Worm (Caenorhabditis elegans) whole organism, L2 larva: ENCODE results near the gene F15D4.5.
A peak's percentile ranks its signal among the peaks of the same experiment; 100 is the strongest.

Source experiments
- Y55F3AM.14 ChIP-seq: fragments of 200-800 bp; sonication (Bioruptor generic); optimal IDR thresholded peaks from 2 replicates; lab custom pipeline; 2018; ENCODE audit warnings: mild to moderate bottlenecking, missing genetic modification characterization, missing compliant biosample characterization
- ZK546.5 ChIP-seq: sonication (generic microtip); optimal IDR thresholded peaks from 2 replicates; lab custom pipeline; 2017; ENCODE audit warnings: missing biosample characterization, missing genetic modification characterization
- alr-1 ChIP-seq: fragments of 150-350 bp; optimal IDR thresholded peaks from 2 replicates; lab custom pipeline; 2014; ENCODE audit warnings: missing biosample characterization, missing genetic modification characterization
- blmp-1 ChIP-seq: sonication (generic microtip); optimal IDR thresholded peaks from 2 replicates; lab custom pipeline; 2017; ENCODE audit warnings: missing genetic modification characterization, mild to moderate bottlenecking, missing compliant biosample characterization, antibody characterized with exemption, moderate library complexity; ENCODE audit not compliant: insufficient read depth
- ceh-16 ChIP-seq: fragments of 150-350 bp; optimal IDR thresholded peaks from 2 replicates; lab custom pipeline; 2014; ENCODE audit warnings: missing biosample characterization, missing genetic modification characterization
- crh-2 ChIP-seq: sonication (generic microtip); optimal IDR thresholded peaks from 2 replicates; lab custom pipeline; 2017; ENCODE audit warnings: missing biosample characterization, missing genetic modification characterization
- dmd-4 ChIP-seq: sonication (generic microtip); optimal IDR thresholded peaks from 2 replicates; lab custom pipeline; 2017; ENCODE audit warnings: missing biosample characterization, missing genetic modification characterization
- elt-1 ChIP-seq: fragments of 150-350 bp; optimal IDR thresholded peaks from 2 replicates; lab custom pipeline; 2014; ENCODE audit warnings: missing biosample characterization, missing genetic modification characterization
- elt-3 ChIP-seq: sonication (generic microtip); optimal IDR thresholded peaks from 2 replicates; lab custom pipeline; 2017; ENCODE audit warnings: missing biosample characterization, missing genetic modification characterization
- gmeb-1 ChIP-seq: fragments of 150-350 bp; optimal IDR thresholded peaks from 2 replicates; lab custom pipeline; 2014; ENCODE audit warnings: missing biosample characterization, missing genetic modification characterization
- lin-11 ChIP-seq: fragments of 150-350 bp; sonication (generic microtip); optimal IDR thresholded peaks from 2 replicates; lab custom pipeline; 2014; ENCODE audit warnings: missing biosample characterization, missing genetic modification characterization, inconsistent platforms, mixed read lengths
- lin-13 ChIP-seq: fragments of 150-350 bp; optimal IDR thresholded peaks from 2 replicates; lab custom pipeline; 2014; ENCODE audit warnings: missing biosample characterization, missing genetic modification reagents, missing genetic modification characterization
- lin-39 ChIP-seq: fragments of 150-350 bp; optimal IDR thresholded peaks from 2 replicates; lab custom pipeline; 2014; ENCODE audit warnings: missing biosample characterization, missing genetic modification reagents, missing genetic modification characterization
- lsy-2 ChIP-seq, 2 experiments: fragments of 150-350 bp in 1 of 2; sonication (generic microtip) in 1 of 2; optimal IDR thresholded peaks; 2 replicates each; lab custom pipeline; 2014 to 2017; ENCODE audit warnings: missing biosample characterization in 2 of 2, missing genetic modification characterization in 2 of 2
- mab-5 ChIP-seq: fragments of 150-350 bp; optimal IDR thresholded peaks from 2 replicates; lab custom pipeline; 2014; ENCODE audit warnings: missing biosample characterization, missing genetic modification characterization
- mbf-1 ChIP-seq: sonication (generic microtip); optimal IDR thresholded peaks from 2 replicates; lab custom pipeline; 2017; ENCODE audit warnings: missing biosample characterization, missing genetic modification characterization
- nhr-10 ChIP-seq: sonication (generic microtip); optimal IDR thresholded peaks from 2 replicates; lab custom pipeline; 2017; ENCODE audit warnings: missing biosample characterization, missing genetic modification characterization
- nhr-11 ChIP-seq: fragments of 150-350 bp; optimal IDR thresholded peaks from 2 replicates; lab custom pipeline; 2014; ENCODE audit warnings: missing biosample characterization, missing genetic modification characterization
- nhr-12 ChIP-seq: fragments of 150-350 bp; optimal IDR thresholded peaks from 2 replicates; lab custom pipeline; 2014; ENCODE audit warnings: missing biosample characterization, missing genetic modification characterization
- nhr-21 ChIP-seq: fragments of 150-350 bp; optimal IDR thresholded peaks from 2 replicates; lab custom pipeline; 2014; ENCODE audit warnings: missing biosample characterization, missing genetic modification characterization
- nhr-23 ChIP-seq: fragments of 150-350 bp; optimal IDR thresholded peaks from 2 replicates; lab custom pipeline; 2014; ENCODE audit warnings: missing biosample characterization, missing genetic modification reagents, missing genetic modification characterization
- nhr-25 ChIP-seq: fragments of 150-350 bp; sonication (generic microtip); optimal IDR thresholded peaks from 3 replicates; lab custom pipeline; 2014; ENCODE audit warnings: missing biosample characterization, missing genetic modification characterization
- nhr-6 ChIP-seq: fragments of 150-350 bp; optimal IDR thresholded peaks from 2 replicates; lab custom pipeline; 2014; ENCODE audit warnings: missing biosample characterization, missing genetic modification characterization
- nhr-77 ChIP-seq: fragments of 150-350 bp; optimal IDR thresholded peaks from 2 replicates; lab custom pipeline; 2014; ENCODE audit warnings: missing biosample characterization, missing genetic modification characterization
- peb-1 ChIP-seq: fragments of 150-350 bp; optimal IDR thresholded peaks from 2 replicates; lab custom pipeline; 2014; ENCODE audit warnings: missing biosample characterization, missing genetic modification characterization
- sem-4 ChIP-seq: fragments of 150-350 bp; optimal IDR thresholded peaks from 2 replicates; lab custom pipeline; 2014; ENCODE audit warnings: missing biosample characterization, missing genetic modification reagents, missing genetic modification characterization
- skn-1 ChIP-seq: sonication (generic microtip); optimal IDR thresholded peaks from 2 replicates; lab custom pipeline; 2017; ENCODE audit warnings: missing biosample characterization, missing genetic modification characterization
- sma-3 ChIP-seq: sonication (generic microtip); optimal IDR thresholded peaks from 2 replicates; lab custom pipeline; 2016; ENCODE audit warnings: missing genetic modification reagents, missing genetic modification characterization, missing compliant biosample characterization
- sma-9 ChIP-seq, 2 experiments: fragments of 150-350 bp in 1 of 2; sonication (generic microtip) in 1 of 2; optimal IDR thresholded peaks; 2 replicates each; lab custom pipeline; 2014 to 2016; ENCODE audit warnings: missing genetic modification characterization in 2 of 2, mild to moderate bottlenecking in 1 of 2, missing biosample characterization in 1 of 2, missing compliant biosample characterization in 1 of 2, missing genetic modification reagents in 1 of 2, moderate library complexity in 1 of 2
- snpc-4 ChIP-seq: fragments of 150-350 bp; optimal IDR thresholded peaks from 2 replicates; lab custom pipeline; 2014; ENCODE audit warnings: missing biosample characterization, missing genetic modification characterization
- zag-1 ChIP-seq: fragments of 150-350 bp; optimal IDR thresholded peaks from 2 replicates; lab custom pipeline; 2014; ENCODE audit warnings: missing biosample characterization, missing genetic modification characterization
- ztf-1 ChIP-seq: fragments of 200-800 bp; sonication (Bioruptor generic); conservative IDR thresholded peaks from 2 replicates; pipeline ENCODE4 v1.3.6; 2022; ENCODE audit warnings: missing genetic modification characterization, missing compliant biosample characterization
- ztf-11 ChIP-seq: sonication (generic microtip); optimal IDR thresholded peaks from 2 replicates; lab custom pipeline; 2017; ENCODE audit warnings: missing biosample characterization, missing genetic modification characterization

F15D4.5 gene

ce11 chrII:13199674-13200215 is 45.4 kb upstream of the F15D4.5 start, which contains the start of gene btf-1 (continued):
- TF ChIP-seq nhr-6 (tag; lab: Kevin White, UChicago) (peak; percentile 57), lin-11 (peak; percentile 5), ceh-16 (no peak), snpc-4 (no peak), nhr-23 (tag; lab: Kevin White, UChicago) (no peak), lin-13 (peak; percentile 78), zag-1 (tag; lab: Kevin White, UChicago) (peak; percentile 1), nhr-10 (no peak), elt-3 (tag; lab: Kevin White, UChicago) (no peak), lin-39 (tag; lab: Kevin White, UChicago) (no peak), ztf-11 (tag; lab: Kevin White, UChicago) (no peak), nhr-12 (tag; lab: Kevin White, UChicago) (no peak), alr-1 (no peak), blmp-1 (tag; lab: Kevin White, UChicago) (no peak), lsy-2 (tag; optimal IDR thresholded peaks at IDR 0.05; lab: Kevin White, UChicago) (peak; percentile 67 to 86), ZK546.5 (tag; lab: Kevin White, UChicago) (peak; percentile 6), nhr-25 (peak; percentile 76), skn-1 (tag; lab: Kevin White, UChicago) (no peak)

DNA sequence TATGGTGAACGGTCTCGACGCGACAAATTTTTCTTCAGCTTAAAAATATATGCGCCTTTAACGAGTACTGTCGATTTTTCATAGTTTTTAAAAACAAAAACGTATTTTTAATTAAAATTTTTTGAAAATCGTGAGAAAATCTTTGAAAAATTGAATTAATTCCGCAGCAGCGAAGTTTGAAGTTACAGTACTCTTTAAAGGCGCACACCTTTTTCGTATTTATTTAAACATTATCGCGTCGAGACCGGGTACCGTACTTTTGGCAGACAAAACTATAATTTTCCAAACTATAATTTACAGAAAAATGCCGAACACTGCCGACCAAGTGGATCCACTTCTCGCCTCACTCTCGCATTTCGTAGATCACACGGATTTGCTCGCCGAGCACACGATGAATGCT is 29.4 kb upstream of the F15D4.5 start, which contains the start of gene F15D4.2:
Gene F15D4.2 (plus strand): TSS at position 301 of the 400 bp plus-strand sequence.
- TF ChIP-seq mbf-1 (tag; lab: Kevin White, UChicago) (no peak), ceh-16 (no peak), sem-4 (no peak), elt-3 (tag; lab: Kevin White, UChicago) (no peak), gmeb-1 (tag; lab: Kevin White, UChicago) (no peak), lin-13 (no peak), elt-1 (tag; lab: Kevin White, UChicago) (no peak), snpc-4 (no peak), nhr-12 (tag; lab: Kevin White, UChicago) (no peak), peb-1 (tag; lab: Kevin White, UChicago) (no peak), sma-9 (GFP tag; optimal IDR thresholded peaks at IDR 0.05; lab: Kevin White, UChicago) (no peak), sma-9 (tag; optimal IDR thresholded peaks at IDR 0.05; lab: Kevin White, UChicago) (no peak), skn-1 (tag; lab: Kevin White, UChicago) (no peak), crh-2 (no peak), lin-11 (no peak), blmp-1 (tag; lab: Kevin White, UChicago) (no peak), lsy-2 (tag; optimal IDR thresholded peaks at IDR 0.05; lab: Kevin White, UChicago) (no peak), nhr-77 (tag; lab: Kevin White, UChicago) (no peak), dmd-4 (no peak), ztf-11 (tag; lab: Kevin White, UChicago) (no peak)

DNA sequence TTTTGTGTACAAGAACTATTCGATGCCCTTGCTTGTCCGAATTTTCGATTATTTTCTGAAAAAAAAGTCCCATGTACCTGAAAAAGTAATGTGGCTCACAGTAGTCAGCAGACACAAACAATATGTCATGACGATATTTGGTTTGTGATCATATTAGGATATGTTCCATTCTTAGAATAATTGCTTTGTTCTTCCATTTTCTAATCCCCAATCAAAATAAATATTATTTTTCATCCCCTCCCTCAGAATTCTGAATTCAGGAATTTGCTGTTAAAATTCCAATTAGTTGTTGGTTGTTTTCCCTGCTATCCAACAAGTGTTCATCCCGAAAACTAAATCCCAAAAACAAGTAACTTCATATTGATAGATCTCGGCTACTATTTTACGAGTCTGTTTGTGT is 25.8 kb upstream of the F15D4.5 start:
- TF ChIP-seq lin-11 = no peak
- no peak for TF ChIP-seq dmd-4
- TF ChIP-seq sma-9 (GFP tag; optimal IDR thresholded peaks at IDR 0.05; lab: Kevin White, UChicago) = no peak
- no peak for TF ChIP-seq sma-9 (tag; optimal IDR thresholded peaks at IDR 0.05; lab: Kevin White, UChicago)
- TF ChIP-seq alr-1 = no peak
- no peak for TF ChIP-seq sma-3
- TF ChIP-seq ztf-1 (GFP tag; lab: Robert Waterston, UW) = no peak
- no peak for TF ChIP-seq blmp-1 (tag; lab: Kevin White, UChicago)
- no peak for TF ChIP-seq nhr-11 (tag; lab: Kevin White, UChicago)
- TF ChIP-seq nhr-10 = no peak
- TF ChIP-seq Y55F3AM.14 (GFP tag; lab: Kevin White, UChicago) = no peak
- TF ChIP-seq nhr-23 (tag; lab: Kevin White, UChicago) = no peak

ce11 chrII:13230489-13231196 is 14.5 kb upstream of the F15D4.5 start:
- TF ChIP-seq nhr-21 (tag; lab: Kevin White, UChicago) (peak; percentile 20), ceh-16 (no peak), mab-5 (no peak)
